Worm (Caenorhabditis elegans): ENCODE measurements around the gene xbp-1.

xbp-1 gene

ce11 chrIII:4228008-4228407, 34.4 kb downstream of the xbp-1 start, which contains the start of gene mpk-1:
TSS of gene mpk-1 (minus strand) at chrIII:4228108.
- TF ChIP-seq tbx-2 (tag; optimal IDR thresholded peaks at IDR 0.05), result no peak
- TF ChIP-seq pha-2 (tag; optimal IDR thresholded peaks at IDR 0.05), result no peak
- no peak for TF ChIP-seq ref-2 (tag; optimal IDR thresholded peaks at IDR 0.05)
- no peak for TF ChIP-seq dve-1 (tag; optimal IDR thresholded peaks at IDR 0.05)
- no peak for TF ChIP-seq eyg-1 (tag; optimal IDR thresholded peaks at IDR 0.05)
- no peak for TF ChIP-seq tbx-7 (tag; optimal IDR thresholded peaks at IDR 0.05)
- no peak for TF ChIP-seq fax-1 (tag; optimal IDR thresholded peaks at IDR 0.05)
- no peak for TF ChIP-seq nfya-1 (tag; optimal IDR thresholded peaks at IDR 0.05)
- no peak for TF ChIP-seq syd-9 (tag; optimal IDR thresholded peaks at IDR 0.05)
- no peak for TF ChIP-seq unc-86 (tag; optimal IDR thresholded peaks at IDR 0.05)
- TF ChIP-seq mec-3 (tag; optimal IDR thresholded peaks at IDR 0.05; ENCODE audit: borderline replicate concordance), result no peak
- no peak for TF ChIP-seq ceh-30 (tag; optimal IDR thresholded peaks at IDR 0.05)
- no peak for TF ChIP-seq unc-42 (tag; optimal IDR thresholded peaks at IDR 0.05)
- TF ChIP-seq che-1 (tag; optimal IDR thresholded peaks at IDR 0.05), result no peak
- no peak for TF ChIP-seq ets-4 (tag; optimal IDR thresholded peaks at IDR 0.05)
- no peak for TF ChIP-seq ceh-24 (tag; optimal IDR thresholded peaks at IDR 0.05)

- no peak for TF ChIP-seq hlh-8 (tag; optimal IDR thresholded peaks at IDR 0.05)
- TF ChIP-seq ama-1 (optimal IDR thresholded peaks at IDR 0.05), result no peak
- TF ChIP-seq lim-6 (tag; optimal IDR thresholded peaks at IDR 0.05), result no peak
- no peak for TF ChIP-seq pros-1 (tag; optimal IDR thresholded peaks at IDR 0.05)
- TF ChIP-seq hlh-13 (GFP tag; optimal IDR thresholded peaks at IDR 0.05), result no peak
- no peak for TF ChIP-seq ceh-34 (tag; optimal IDR thresholded peaks at IDR 0.05)
- TF ChIP-seq elt-4 (tag; optimal IDR thresholded peaks at IDR 0.05), result no peak
- no peak for TF ChIP-seq T23F11.4 (GFP tag; optimal IDR thresholded peaks at IDR 0.05)
- TF ChIP-seq C08G9.2 (tag; optimal IDR thresholded peaks at IDR 0.05), result no peak
- TF ChIP-seq sox-2 (GFP tag; IDR thresholded peaks at IDR 0.05), result no peak
- no peak for TF ChIP-seq K02D7.2 (tag; optimal IDR thresholded peaks at IDR 0.05)
- no peak for TF ChIP-seq unc-55 (GFP tag; optimal IDR thresholded peaks at IDR 0.05)
- TF ChIP-seq ceh-9 (tag; optimal IDR thresholded peaks at IDR 0.05), result no peak
These were observed 35.2 kb downstream of the xbp-1 start, which contains the start of gene F43C1.5 for ce11 chrIII:4228841-4229240. TSS of gene F43C1.5 (plus strand) at chrIII:4229141.

ce11 chrIII:4230092-4230491, 36.5 kb downstream of the xbp-1 start:
- TF ChIP-seq mec-3 (tag; optimal IDR thresholded peaks at IDR 0.05; ENCODE audit: borderline replicate concordance) (no peak), gmeb-2 (tag; optimal IDR thresholded peaks at IDR 0.05) (no peak), unc-42 (tag; optimal IDR thresholded peaks at IDR 0.05) (no peak), nfya-1 (tag; optimal IDR thresholded peaks at IDR 0.05) (no peak), hlh-30 (tag; optimal IDR thresholded peaks at IDR 0.05; ENCODE audit: insufficient read depth) (no peak), sox-2 (GFP tag; IDR thresholded peaks at IDR 0.05) (no peak), ceh-31 (tag; optimal IDR thresholded peaks at IDR 0.05) (no peak), ceh-45 (GFP tag; IDR thresholded peaks at IDR 0.05) (no peak), tbx-7 (tag; optimal IDR thresholded peaks at IDR 0.05) (no peak), fkh-6 (tag; optimal IDR thresholded peaks at IDR 0.05) (no peak), sdc-2 (tag; optimal IDR thresholded peaks at IDR 0.05) (no peak), elt-4 (tag; optimal IDR thresholded peaks at IDR 0.05) (no peak), ceh-9 (tag; optimal IDR thresholded peaks at IDR 0.05) (no peak), ama-1 (optimal IDR thresholded peaks at IDR 0.05) (no peak), hlh-13 (GFP tag; optimal IDR thresholded peaks at IDR 0.05) (no peak), unc-3 (GFP tag; conservative IDR thresholded peaks at IDR 0.05) (no peak), unc-3 (tag; optimal IDR thresholded peaks at IDR 0.05) (no peak)

- no peak for TF ChIP-seq npax-4 (tag; optimal IDR thresholded peaks at IDR 0.05)
- TF ChIP-seq ceh-2 (tag; optimal IDR thresholded peaks at IDR 0.05), result no peak
- no peak for TF ChIP-seq ahr-1 (tag; optimal IDR thresholded peaks at IDR 0.05)
- TF ChIP-seq che-1 (tag; optimal IDR thresholded peaks at IDR 0.05), result no peak
- TF ChIP-seq pqm-1 (tag; optimal IDR thresholded peaks at IDR 0.05), result no peak
- no peak for TF ChIP-seq ceh-14 (tag; optimal IDR thresholded peaks at IDR 0.05)
These were observed 37.8 kb downstream of the xbp-1 start for ce11 chrIII:4231372-4231771.
